Fruit fly (Drosophila melanogaster) whole organism, embryonic: Measurements from ENCODE around the gene CG34303.

Experiments used
- Asciz ChIP-seq: fragments of 200-800 bp; sonication (Bioruptor generic); optimal IDR thresholded peaks from 2 replicates; lab custom pipeline; 2017; ENCODE audit warnings: missing biosample characterization, mild to moderate bottlenecking, missing genetic modification characterization, missing genetic modification reagents
- CG10959 ChIP-seq: fragments of 200-800 bp; sonication (Bioruptor generic); IDR thresholded peaks from 2 replicates; pipeline ENCODE4 v1.3.6; 2022; ENCODE audit warnings: missing biosample characterization, missing genetic modification characterization
- CG11247 ChIP-seq: fragments of 200-800 bp; sonication (Bioruptor generic); IDR thresholded peaks from 2 replicates; pipeline ENCODE4 v1.3.6; 2022; ENCODE audit warnings: missing biosample characterization, missing genetic modification characterization
- CG11504 ChIP-seq: fragments of 200-800 bp; sonication (Bioruptor generic); optimal IDR thresholded peaks from 3 replicates; lab custom pipeline; 2019; ENCODE audit warnings: missing biosample characterization, mild to moderate bottlenecking, missing genetic modification characterization, moderate library complexity
- CG12155 ChIP-seq: fragments of 200-800 bp; sonication (Bioruptor generic); optimal IDR thresholded peaks from 3 replicates; lab custom pipeline; 2016; ENCODE audit warnings: missing biosample characterization, missing genetic modification characterization
- CG1233 ChIP-seq: fragments of 200-800 bp; sonication (Bioruptor generic); optimal IDR thresholded peaks from 4 replicates; lab custom pipeline; 2018; ENCODE audit warnings: missing biosample characterization, mild to moderate bottlenecking, missing genetic modification characterization
- CG14014 ChIP-seq: fragments of 200-800 bp; sonication (Bioruptor generic); IDR thresholded peaks from 2 replicates; pipeline ENCODE4 v1.3.6; 2022; ENCODE audit warnings: missing biosample characterization, missing genetic modification characterization
- CG1603 ChIP-seq: fragments of 200-800 bp; sonication (Bioruptor generic); optimal IDR thresholded peaks from 2 replicates; lab custom pipeline; 2019; ENCODE audit warnings: missing biosample characterization, mild to moderate bottlenecking, missing genetic modification characterization, moderate library complexity
- CG16779 ChIP-seq: fragments of 200-800 bp; sonication (Bioruptor generic); IDR thresholded peaks from 2 replicates; pipeline ENCODE4 v1.3.6; 2022; ENCODE audit warnings: missing biosample characterization, missing genetic modification characterization
- CG17186 ChIP-seq: fragments of 200-800 bp; sonication (Bioruptor generic); optimal IDR thresholded peaks from 3 replicates; lab custom pipeline; 2017; ENCODE audit warnings: missing biosample characterization, missing genetic modification reagents, missing genetic modification characterization
- CG17912 ChIP-seq: fragments of 200-800 bp; sonication (Bioruptor generic); optimal IDR thresholded peaks from 2 replicates; lab custom pipeline; 2018; ENCODE audit warnings: missing biosample characterization, mild to moderate bottlenecking, missing genetic modification characterization
- CG1792 ChIP-seq: fragments of 200-800 bp; sonication (Bioruptor generic); optimal IDR thresholded peaks from 2 replicates; lab custom pipeline; 2016; ENCODE audit warnings: missing biosample characterization, missing genetic modification characterization
- CG18262 ChIP-seq: fragments of 200-800 bp; optimal IDR thresholded peaks from 3 replicates; lab custom pipeline; 2019; ENCODE audit warnings: missing biosample characterization, mild to moderate bottlenecking, missing genetic modification characterization, moderate library complexity
- CG18476 ChIP-seq: fragments of 200-800 bp; sonication (Bioruptor generic); optimal IDR thresholded peaks from 2 replicates; lab custom pipeline; 2016; ENCODE audit warnings: missing biosample characterization, mild to moderate bottlenecking, missing genetic modification characterization
- CG31441 ChIP-seq: fragments of 200-800 bp; sonication (Bioruptor generic); IDR thresholded peaks from 2 replicates; pipeline ENCODE4 v1.3.6; 2022; ENCODE audit warnings: missing biosample characterization, missing genetic modification characterization
- CG3838 ChIP-seq: fragments of 200-800 bp; sonication (Bioruptor generic); optimal IDR thresholded peaks from 3 replicates; lab custom pipeline; 2016; ENCODE audit warnings: missing biosample characterization, missing genetic modification characterization
- CG5953 ChIP-seq: fragments of 200-800 bp; sonication (Bioruptor generic); IDR thresholded peaks from 2 replicates; pipeline ENCODE4 v1.3.6; 2022; ENCODE audit warnings: missing biosample characterization, missing genetic modification characterization
- CG6813 ChIP-seq: fragments of 200-800 bp; sonication (Bioruptor generic); optimal IDR thresholded peaks from 2 replicates; lab custom pipeline; 2017; ENCODE audit warnings: missing biosample characterization, missing genetic modification characterization, mild to moderate bottlenecking, moderate library complexity, missing genetic modification reagents
- CG6854 ChIP-seq: fragments of 200-800 bp; sonication (Bioruptor generic); optimal IDR thresholded peaks from 3 replicates; lab custom pipeline; 2017; ENCODE audit warnings: missing biosample characterization, mild to moderate bottlenecking, missing genetic modification characterization
- CG7745 ChIP-seq: fragments of 200-800 bp; sonication (Bioruptor generic); optimal IDR thresholded peaks from 2 replicates; lab custom pipeline; 2018; ENCODE audit warnings: missing biosample characterization, mild to moderate bottlenecking, missing genetic modification characterization, moderate library complexity
- D19A ChIP-seq: fragments of 200-800 bp; optimal IDR thresholded peaks from 3 replicates; lab custom pipeline; 2019; ENCODE audit warnings: missing biosample characterization, mild to moderate bottlenecking, missing genetic modification characterization, moderate library complexity
- Dfd ChIP-seq, 2 experiments: fragments of >200 bp; optimal IDR thresholded peaks; 2 replicates each; lab custom pipeline; 2017; ENCODE audit warnings: missing biosample characterization in 2 of 2, missing genetic modification characterization in 2 of 2
- Doc3 ChIP-seq: fragments of 200-800 bp; sonication (Bioruptor generic); IDR thresholded peaks from 3 replicates; pipeline ENCODE4 v1.3.6; 2022; ENCODE audit warnings: missing biosample characterization, missing genetic modification characterization; ENCODE audit not compliant: partially characterized antibody
- Ets97D ChIP-seq: fragments of 200-800 bp; sonication (Bioruptor generic); optimal IDR thresholded peaks from 3 replicates; lab custom pipeline; 2016; ENCODE audit warnings: missing biosample characterization, missing genetic modification characterization
- HLH3B ChIP-seq: fragments of 200-800 bp; sonication (Bioruptor generic); IDR thresholded peaks from 2 replicates; pipeline ENCODE4 v1.3.6; 2022; ENCODE audit warnings: missing biosample characterization, missing genetic modification characterization
- Jarid2 ChIP-seq: fragments of 200-800 bp; sonication (Bioruptor generic); optimal IDR thresholded peaks from 3 replicates; lab custom pipeline; 2017; ENCODE audit warnings: mild to moderate bottlenecking, missing biosample characterization, missing genetic modification reagents, missing genetic modification characterization
- Lim3 ChIP-seq: fragments of 200-800 bp; sonication (Bioruptor generic); IDR thresholded peaks from 2 replicates; pipeline ENCODE4 v1.3.6; 2022; ENCODE audit warnings: missing biosample characterization, missing genetic modification characterization
- Vsx1 ChIP-seq: fragments of 200-800 bp; sonication (Bioruptor generic); optimal IDR thresholded peaks from 2 replicates; lab custom pipeline; 2017; ENCODE audit warnings: missing biosample characterization, mild to moderate bottlenecking, missing genetic modification characterization, missing genetic modification reagents
- btn ChIP-seq: fragments of 200-800 bp; sonication (Bioruptor generic); optimal IDR thresholded peaks from 2 replicates; lab custom pipeline; 2016; ENCODE audit warnings: missing biosample characterization, missing genetic modification characterization
- croc ChIP-seq: fragments of 200-800 bp; sonication (Bioruptor generic); conservative IDR thresholded peaks from 3 replicates; pipeline ENCODE4 v1.3.6; 2022; ENCODE audit warnings: missing biosample characterization, missing genetic modification characterization
- dmrt99B ChIP-seq: fragments of 200-800 bp; sonication (Bioruptor generic); optimal IDR thresholded peaks from 2 replicates; lab custom pipeline; 2018; ENCODE audit warnings: missing biosample characterization, mild to moderate bottlenecking, missing genetic modification characterization, moderate library complexity
- en ChIP-seq: fragments of 200-800 bp; sonication (Bioruptor generic); optimal IDR thresholded peaks from 2 replicates; lab custom pipeline; 2016; ENCODE audit warnings: missing biosample characterization, missing genetic modification characterization
- exex ChIP-seq: fragments of 200-800 bp; sonication (Bioruptor generic); optimal IDR thresholded peaks from 4 replicates; lab custom pipeline; 2018; ENCODE audit warnings: missing biosample characterization, mild to moderate bottlenecking, missing genetic modification characterization, moderate library complexity
- hbn ChIP-seq: fragments of 200-800 bp; sonication (Bioruptor generic); IDR thresholded peaks from 2 replicates; pipeline ENCODE4 v1.3.6; 2022; ENCODE audit warnings: missing biosample characterization, missing genetic modification characterization; ENCODE audit not compliant: partially characterized antibody
- her ChIP-seq: fragments of 200-800 bp; sonication (Bioruptor generic); optimal IDR thresholded peaks from 2 replicates; lab custom pipeline; 2016; ENCODE audit warnings: missing biosample characterization, missing genetic modification characterization
- luna ChIP-seq: fragments of 200-800 bp; sonication (Bioruptor generic); optimal IDR thresholded peaks from 2 replicates; lab custom pipeline; 2016; ENCODE audit warnings: missing biosample characterization, missing genetic modification characterization
- org-1 ChIP-seq: fragments of 200-800 bp; sonication (Bioruptor generic); optimal IDR thresholded peaks from 2 replicates; lab custom pipeline; 2017; ENCODE audit warnings: missing biosample characterization, missing genetic modification characterization
- phol ChIP-seq: fragments of 200-800 bp; sonication (Bioruptor generic); optimal IDR thresholded peaks from 3 replicates; lab custom pipeline; 2018; ENCODE audit warnings: missing biosample characterization, mild to moderate bottlenecking, missing genetic modification characterization, moderate library complexity
- pnt ChIP-seq: fragments of 200-800 bp; sonication (Bioruptor generic); optimal IDR thresholded peaks from 3 replicates; lab custom pipeline; 2016; ENCODE audit warnings: missing biosample characterization, missing genetic modification characterization
- ranshi ChIP-seq: fragments of 200-800 bp; sonication (Bioruptor generic); IDR thresholded peaks from 2 replicates; pipeline ENCODE4 v1.3.6; 2022; ENCODE audit warnings: missing biosample characterization, missing genetic modification characterization
- salm ChIP-seq: fragments of 200-800 bp; sonication (Bioruptor generic); optimal IDR thresholded peaks from 2 replicates; lab custom pipeline; 2018; ENCODE audit warnings: missing biosample characterization, mild to moderate bottlenecking, missing genetic modification characterization

Gene CG34303

dm6 chr3R:10161163-10161562 is 9.5 kb upstream of the CG34303 start, which contains the start of gene CG6254 (continued):
- TF ChIP-seq exex (no peak), croc (GFP tag; lab: Robert Waterston, UW) (no peak), CG17186 (no peak), CG3838 (no peak), CG1603 (peak; percentile 68), her (GFP tag; lab: Kevin White, UChicago) (peak; percentile 33), CG11247 (peak; percentile 53; the same call in 1 of the 2 replicates), CG6854 (no peak), CG6813 (GFP tag; lab: Kevin White, UChicago) (no peak), Dfd (GFP tag; optimal IDR thresholded peaks at IDR 0.05; lab: Kevin White, UChicago) (no peak), Ets97D (GFP tag; lab: Kevin White, UChicago) (no peak), Vsx1 (GFP tag; lab: Kevin White, UChicago) (no peak), phol (tag; lab: Kevin White, UChicago) (peak; percentile 44), CG11504 (tag; lab: Kevin White, UChicago) (no peak), Jarid2 (GFP tag; lab: Kevin White, UChicago) (no peak), salm (tag; lab: Kevin White, UChicago) (no peak), Doc3 (GFP tag; lab: Robert Waterston, UW) (no peak), D19A (tag; lab: Kevin White, UChicago) (no peak), luna (GFP tag; lab: Kevin White, UChicago) (no peak), btn (GFP tag; lab: Kevin White, UChicago) (no peak), CG7745 (tag; lab: Kevin White, UChicago) (no peak), CG31441 (no peak), ranshi (GFP tag; lab: Robert Waterston, UW) (no peak), Asciz (no peak), pnt (GFP tag; lab: Kevin White, UChicago) (peak; percentile 12), CG16779 (GFP tag; lab: Robert Waterston, UW) (no peak), CG10959 (GFP tag; lab: Robert Waterston, UW) (no peak), HLH3B (GFP tag; lab: Robert Waterston, UW) (no peak), CG18262 (tag; lab: Kevin White, UChicago) (no peak), CG18476 (GFP tag; lab: Kevin White, UChicago) (no peak), CG1233 (GFP tag; lab: Kevin White, UChicago) (no peak), Lim3 (no peak), CG1792 (GFP tag; lab: Kevin White, UChicago) (no peak), CG12155 (peak; percentile 28), dmrt99B (tag; lab: Kevin White, UChicago) (no peak), CG17912 (GFP tag; lab: Kevin White, UChicago) (no peak), en (GFP tag; lab: Kevin White, UChicago) (no peak), hbn (GFP tag; lab: Robert Waterston, UW) (no peak), CG5953 (GFP tag; lab: Robert Waterston, UW) (no peak), org-1 (GFP tag; lab: Kevin White, UChicago) (no peak), CG14014 (GFP tag; lab: Robert Waterston, UW) (peak; percentile 64; the same call in 1 of the 2 replicates)
- TF ChIP-seq, all 482 proteins: peak for 152
